Worm (Caenorhabditis elegans): ENCODE results near the gene ndua-5.
A peak's percentile ranks its signal among the peaks of the same experiment; 100 is the strongest.

The ndua-5 gene

ce11 chrIV:9563529-9564376 is 39.1 kb upstream of the ndua-5 start:
- no peak for TF ChIP-seq nhr-76 (tag; optimal IDR thresholded peaks at IDR 0.05)
- TF ChIP-seq lir-3 (tag; optimal IDR thresholded peaks at IDR 0.05; ENCODE audit: poor library complexity) = no peak
- TF ChIP-seq ets-5 (GFP tag; IDR thresholded peaks at IDR 0.05) = no peak
- TF ChIP-seq nhr-28 (tag; optimal IDR thresholded peaks at IDR 0.05) = no peak
- TF ChIP-seq zip-4 (GFP tag; optimal IDR thresholded peaks at IDR 0.05) = no peak
- no peak for TF ChIP-seq blmp-1 (tag; optimal IDR thresholded peaks at IDR 0.05)
- TF ChIP-seq snpc-4 (tag; optimal IDR thresholded peaks at IDR 0.05) = no peak
- TF ChIP-seq mep-1 (tag; optimal IDR thresholded peaks at IDR 0.05) = no peak
- no peak for TF ChIP-seq dsc-1 (tag; optimal IDR thresholded peaks at IDR 0.05)
- TF ChIP-seq vab-15 (tag; optimal IDR thresholded peaks at IDR 0.05) = no peak
- no peak for TF ChIP-seq nhr-77 (tag; optimal IDR thresholded peaks at IDR 0.05)
- TF ChIP-seq mab-9 (GFP tag; IDR thresholded peaks at IDR 0.05) = no peak

- TF ChIP-seq unc-98 (GFP tag; IDR thresholded peaks at IDR 0.05) = no peak
- peak; percentile 26 for TF ChIP-seq blmp-1 (tag; optimal IDR thresholded peaks at IDR 0.05)
Measured at ce11 chrIV:9563079-9563478, 38.4 kb upstream of the ndua-5 start, which contains the start of gene col-122. Gene col-122, plus strand, starts transcription at chrIV:9563379.

- TF ChIP-seq rnt-1 (tag; optimal IDR thresholded peaks at IDR 0.05) (no peak), F16B12.6 (tag; optimal IDR thresholded peaks at IDR 0.05) (no peak), nhr-71 (tag; optimal IDR thresholded peaks at IDR 0.05) (no peak), isw-1 (GFP tag; IDR thresholded peaks at IDR 0.05) (no peak), swsn-7 (tag; optimal IDR thresholded peaks at IDR 0.05) (no peak), sox-4 (tag; optimal IDR thresholded peaks at IDR 0.05) (no peak)
Measured at ce11 chrIV:9545986-9546385, 21.3 kb upstream of the ndua-5 start, which contains the start of gene T05A1.5. Gene T05A1.5, plus strand, starts transcription at chrIV:9546286.

ce11 chrIV:9540342-9540856 is 15.7 kb upstream of the ndua-5 start, which contains the start of gene fbl-1:
Gene fbl-1, plus strand, starts transcription at chrIV:9540806.
- no peak for TF ChIP-seq lin-15B (tag; optimal IDR thresholded peaks at IDR 0.05)
- no peak for TF ChIP-seq egl-27 (tag; optimal IDR thresholded peaks at IDR 0.05)
- peak; percentile 41 for TF ChIP-seq pqm-1 (tag; optimal IDR thresholded peaks at IDR 0.05)
- TF ChIP-seq pax-3 (tag; optimal IDR thresholded peaks at IDR 0.05) = no peak
- TF ChIP-seq sox-4 (tag; optimal IDR thresholded peaks at IDR 0.05) = no peak
- TF ChIP-seq nhr-237 (tag; optimal IDR thresholded peaks at IDR 0.05) = no peak
- TF ChIP-seq irx-1 (tag; optimal IDR thresholded peaks at IDR 0.05) = no peak
- peak in 1 of 2 experiments; percentile 8 for TF ChIP-seq lin-35 (GFP tag; optimal IDR thresholded peaks at IDR 0.05)
- no peak for TF ChIP-seq efl-1 (optimal IDR thresholded peaks at IDR 0.05)
- TF ChIP-seq efl-1 (GFP tag; optimal IDR thresholded peaks at IDR 0.05 in 1 of 2) = no peak
- no peak for TF ChIP-seq ama-1 (optimal IDR thresholded peaks at IDR 0.05)
- TF ChIP-seq hpl-2 (GFP tag; optimal IDR thresholded peaks at IDR 0.05) = no peak
- no peak for TF ChIP-seq ztf-11 (tag; optimal IDR thresholded peaks at IDR 0.05)
- no peak for TF ChIP-seq elt-3 (tag; optimal IDR thresholded peaks at IDR 0.05)
- TF ChIP-seq swsn-7 (tag; optimal IDR thresholded peaks at IDR 0.05) = no peak
- TF ChIP-seq elt-2 (tag; optimal IDR thresholded peaks at IDR 0.05) = peak; percentile 93
- no peak for TF ChIP-seq lsy-2 (tag; optimal IDR thresholded peaks at IDR 0.05)
- no peak for TF ChIP-seq skn-1 (tag; optimal IDR thresholded peaks at IDR 0.05)

ce11 chrIV:9538214-9538613 is 13.5 kb upstream of the ndua-5 start:
- TF ChIP-seq lin-14 (GFP tag; optimal IDR thresholded peaks at IDR 0.05) (peak; percentile 75), snu-23 (GFP tag; optimal IDR thresholded peaks at IDR 0.05) (peak; percentile 12), zag-1 (tag; optimal IDR thresholded peaks at IDR 0.05) (no peak), nhr-71 (tag; optimal IDR thresholded peaks at IDR 0.05) (peak; percentile 66), lsy-2 (tag; optimal IDR thresholded peaks at IDR 0.05) (peak in 1 of 2 experiments; percentile 6), lir-3 (tag; optimal IDR thresholded peaks at IDR 0.05; ENCODE audit: poor library complexity) (no peak), rnt-1 (tag; optimal IDR thresholded peaks at IDR 0.05) (peak; percentile 79), fos-1 (tag; optimal IDR thresholded peaks at IDR 0.05) (no peak)

Data from whole organism, L1 larva.